Worm (Caenorhabditis elegans) whole organism, L2 larva: ENCODE results near the gene dgn-1.

Experiments
- C34F6.9 ChIP-seq: fragments of 150-350 bp; optimal IDR thresholded peaks from 2 replicates; lab custom pipeline; 2014; ENCODE audit warnings: missing biosample characterization, missing genetic modification characterization
- F13H6.1 ChIP-seq: sonication (generic microtip); optimal IDR thresholded peaks from 2 replicates; lab custom pipeline; 2016; ENCODE audit warnings: missing genetic modification characterization, missing compliant biosample characterization
- R02D3.7 ChIP-seq: fragments of 150-350 bp; optimal IDR thresholded peaks from 2 replicates; lab custom pipeline; 2014; ENCODE audit warnings: missing biosample characterization, missing genetic modification characterization
- Y55F3AM.14 ChIP-seq: fragments of 200-800 bp; sonication (Bioruptor generic); optimal IDR thresholded peaks from 2 replicates; lab custom pipeline; 2018; ENCODE audit warnings: mild to moderate bottlenecking, missing genetic modification characterization, missing compliant biosample characterization
- ZK546.5 ChIP-seq: sonication (generic microtip); optimal IDR thresholded peaks from 2 replicates; lab custom pipeline; 2017; ENCODE audit warnings: missing biosample characterization, missing genetic modification characterization
- alr-1 ChIP-seq: fragments of 150-350 bp; optimal IDR thresholded peaks from 2 replicates; lab custom pipeline; 2014; ENCODE audit warnings: missing biosample characterization, missing genetic modification characterization
- aly-2 ChIP-seq: fragments of 150-350 bp; optimal IDR thresholded peaks from 2 replicates; lab custom pipeline; 2014; ENCODE audit warnings: missing biosample characterization, missing genetic modification characterization
- ama-1 ChIP-seq: fragments of 150-350 bp; optimal IDR thresholded peaks from 2 replicates; lab custom pipeline; 2018; ENCODE audit warnings: inconsistent platforms
- ceh-16 ChIP-seq: fragments of 150-350 bp; optimal IDR thresholded peaks from 2 replicates; lab custom pipeline; 2014; ENCODE audit warnings: missing biosample characterization, missing genetic modification characterization
- crh-2 ChIP-seq: sonication (generic microtip); optimal IDR thresholded peaks from 2 replicates; lab custom pipeline; 2017; ENCODE audit warnings: missing biosample characterization, missing genetic modification characterization
- dmd-4 ChIP-seq: sonication (generic microtip); optimal IDR thresholded peaks from 2 replicates; lab custom pipeline; 2017; ENCODE audit warnings: missing biosample characterization, missing genetic modification characterization
- egl-27 ChIP-seq: sonication (generic microtip); optimal IDR thresholded peaks from 3 replicates; lab custom pipeline; 2017; ENCODE audit warnings: missing biosample characterization, missing genetic modification reagents, missing genetic modification characterization
- fos-1 ChIP-seq: fragments of 150-350 bp; optimal IDR thresholded peaks from 2 replicates; lab custom pipeline; 2014; ENCODE audit warnings: missing biosample characterization, missing genetic modification characterization
- lin-13 ChIP-seq: fragments of 150-350 bp; optimal IDR thresholded peaks from 2 replicates; lab custom pipeline; 2014; ENCODE audit warnings: missing biosample characterization, missing genetic modification reagents, missing genetic modification characterization
- lin-39 ChIP-seq: fragments of 150-350 bp; optimal IDR thresholded peaks from 2 replicates; lab custom pipeline; 2014; ENCODE audit warnings: missing biosample characterization, missing genetic modification reagents, missing genetic modification characterization
- lsy-2 ChIP-seq, 2 experiments: fragments of 150-350 bp in 1 of 2; sonication (generic microtip) in 1 of 2; optimal IDR thresholded peaks; 2 replicates each; lab custom pipeline; 2014 to 2017; ENCODE audit warnings: missing biosample characterization in 2 of 2, missing genetic modification characterization in 2 of 2
- mab-5 ChIP-seq: fragments of 150-350 bp; optimal IDR thresholded peaks from 2 replicates; lab custom pipeline; 2014; ENCODE audit warnings: missing biosample characterization, missing genetic modification characterization
- mbf-1 ChIP-seq: sonication (generic microtip); optimal IDR thresholded peaks from 2 replicates; lab custom pipeline; 2017; ENCODE audit warnings: missing biosample characterization, missing genetic modification characterization
- nhr-10 ChIP-seq: sonication (generic microtip); optimal IDR thresholded peaks from 2 replicates; lab custom pipeline; 2017; ENCODE audit warnings: missing biosample characterization, missing genetic modification characterization
- nhr-12 ChIP-seq: fragments of 150-350 bp; optimal IDR thresholded peaks from 2 replicates; lab custom pipeline; 2014; ENCODE audit warnings: missing biosample characterization, missing genetic modification characterization
- nhr-129 ChIP-seq: fragments of 150-350 bp; optimal IDR thresholded peaks from 2 replicates; lab custom pipeline; 2014; ENCODE audit warnings: missing biosample characterization, missing genetic modification characterization
- nhr-21 ChIP-seq: fragments of 150-350 bp; optimal IDR thresholded peaks from 2 replicates; lab custom pipeline; 2014; ENCODE audit warnings: missing biosample characterization, missing genetic modification characterization
- nhr-23 ChIP-seq: fragments of 150-350 bp; optimal IDR thresholded peaks from 2 replicates; lab custom pipeline; 2014; ENCODE audit warnings: missing biosample characterization, missing genetic modification reagents, missing genetic modification characterization
- nhr-237 ChIP-seq: fragments of 150-350 bp; optimal IDR thresholded peaks from 2 replicates; lab custom pipeline; 2014; ENCODE audit warnings: missing biosample characterization, missing genetic modification characterization
- nhr-25 ChIP-seq: fragments of 150-350 bp; sonication (generic microtip); optimal IDR thresholded peaks from 3 replicates; lab custom pipeline; 2014; ENCODE audit warnings: missing biosample characterization, missing genetic modification characterization
- nhr-77 ChIP-seq: fragments of 150-350 bp; optimal IDR thresholded peaks from 2 replicates; lab custom pipeline; 2014; ENCODE audit warnings: missing biosample characterization, missing genetic modification characterization
- skn-1 ChIP-seq: sonication (generic microtip); optimal IDR thresholded peaks from 2 replicates; lab custom pipeline; 2017; ENCODE audit warnings: missing biosample characterization, missing genetic modification characterization
- sma-3 ChIP-seq: sonication (generic microtip); optimal IDR thresholded peaks from 2 replicates; lab custom pipeline; 2016; ENCODE audit warnings: missing genetic modification reagents, missing genetic modification characterization, missing compliant biosample characterization
- sma-9 ChIP-seq, 2 experiments: fragments of 150-350 bp in 1 of 2; sonication (generic microtip) in 1 of 2; optimal IDR thresholded peaks; 2 replicates each; lab custom pipeline; 2014 to 2016; ENCODE audit warnings: missing genetic modification characterization in 2 of 2, mild to moderate bottlenecking in 1 of 2, missing biosample characterization in 1 of 2, missing compliant biosample characterization in 1 of 2, missing genetic modification reagents in 1 of 2, moderate library complexity in 1 of 2
- snpc-4 ChIP-seq: fragments of 150-350 bp; optimal IDR thresholded peaks from 2 replicates; lab custom pipeline; 2014; ENCODE audit warnings: missing biosample characterization, missing genetic modification characterization
- unc-62 ChIP-seq: fragments of 150-350 bp; optimal IDR thresholded peaks from 2 replicates; lab custom pipeline; 2014; ENCODE audit warnings: missing biosample characterization, missing genetic modification reagents, missing genetic modification characterization
- ztf-4 ChIP-seq: fragments of 150-350 bp; optimal IDR thresholded peaks from 2 replicates; lab custom pipeline; 2014; ENCODE audit warnings: missing biosample characterization, missing genetic modification characterization

The dgn-1 gene

DNA sequence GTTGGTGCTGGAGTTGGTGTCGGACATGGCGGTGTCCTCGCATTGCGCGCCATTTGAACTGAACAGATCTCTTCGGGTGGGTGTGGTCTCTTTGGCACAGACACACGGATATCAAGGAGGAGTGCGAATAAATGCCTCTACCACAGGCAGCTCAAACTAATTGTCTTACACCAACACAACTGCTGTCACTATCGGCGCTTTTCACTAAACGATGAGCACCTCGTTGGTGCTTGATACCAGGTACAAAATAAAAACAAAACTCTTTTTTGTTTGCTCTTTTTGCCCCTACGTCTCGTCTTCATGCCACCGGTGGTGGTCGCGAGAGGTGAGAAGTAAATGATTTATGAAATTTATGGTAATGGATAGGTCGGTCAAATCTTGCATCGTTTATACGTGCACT, 18.1 kb downstream of the dgn-1 start, which contains the start of gene F47B10.8:
TSS of gene F47B10.8 (minus strand) at position 101 of the 400 bp plus-strand sequence.
- TF ChIP-seq dmd-4 (tag; lab: Kevin White, UChicago), result no peak
- no peak for TF ChIP-seq snpc-4
- no peak for TF ChIP-seq nhr-77 (tag; lab: Kevin White, UChicago)
- TF ChIP-seq sma-9 (GFP tag; optimal IDR thresholded peaks at IDR 0.05; lab: Kevin White, UChicago), result peak; percentile 2
- TF ChIP-seq sma-9 (tag; optimal IDR thresholded peaks at IDR 0.05; lab: Kevin White, UChicago), result no peak
- no peak for TF ChIP-seq C34F6.9 (tag; lab: Kevin White, UChicago)

DNA sequence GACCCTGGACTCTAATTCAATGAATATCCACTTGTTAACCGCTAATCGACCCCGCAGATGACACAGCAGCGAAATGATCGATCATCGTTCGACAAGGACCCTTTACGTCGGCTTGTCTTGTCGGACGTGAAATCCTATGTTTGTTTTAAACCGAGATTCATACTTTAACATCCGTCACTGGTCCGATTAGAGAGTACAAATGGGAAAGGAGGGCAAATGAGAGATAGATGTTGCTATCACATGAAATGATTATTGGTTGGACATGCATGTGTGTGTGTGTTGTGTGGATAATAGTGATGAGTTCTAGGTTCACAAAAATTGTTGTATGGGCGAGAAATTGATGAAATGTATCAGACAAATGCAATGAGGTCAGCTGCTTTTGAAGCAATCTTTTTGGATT, 19.1 kb downstream of the dgn-1 start:
- TF ChIP-seq C34F6.9 (tag; lab: Kevin White, UChicago) (no peak), sma-9 (GFP tag; optimal IDR thresholded peaks at IDR 0.05; lab: Kevin White, UChicago) (peak; percentile 13), sma-9 (tag; optimal IDR thresholded peaks at IDR 0.05; lab: Kevin White, UChicago) (no peak), skn-1 (tag; lab: Kevin White, UChicago) (no peak), unc-62 (no peak), F13H6.1 (peak; percentile 34), nhr-25 (tag; lab: Kevin White, UChicago) (no peak), Y55F3AM.14 (no peak), nhr-129 (tag; lab: Kevin White, UChicago) (peak; percentile 68), lsy-2 (tag; optimal IDR thresholded peaks at IDR 0.05; lab: Kevin White, UChicago) (peak in 1 of 2 experiments; percentile 35), alr-1 (tag; lab: Kevin White, UChicago) (no peak), crh-2 (tag; lab: Kevin White, UChicago) (no peak), snpc-4 (no peak), nhr-21 (tag; lab: Kevin White, UChicago) (no peak), ceh-16 (tag; lab: Kevin White, UChicago) (no peak), R02D3.7 (tag; lab: Kevin White, UChicago) (no peak), nhr-12 (tag; lab: Kevin White, UChicago) (no peak), nhr-77 (tag; lab: Kevin White, UChicago) (no peak), nhr-23 (tag; lab: Kevin White, UChicago) (no peak), aly-2 (no peak)

DNA sequence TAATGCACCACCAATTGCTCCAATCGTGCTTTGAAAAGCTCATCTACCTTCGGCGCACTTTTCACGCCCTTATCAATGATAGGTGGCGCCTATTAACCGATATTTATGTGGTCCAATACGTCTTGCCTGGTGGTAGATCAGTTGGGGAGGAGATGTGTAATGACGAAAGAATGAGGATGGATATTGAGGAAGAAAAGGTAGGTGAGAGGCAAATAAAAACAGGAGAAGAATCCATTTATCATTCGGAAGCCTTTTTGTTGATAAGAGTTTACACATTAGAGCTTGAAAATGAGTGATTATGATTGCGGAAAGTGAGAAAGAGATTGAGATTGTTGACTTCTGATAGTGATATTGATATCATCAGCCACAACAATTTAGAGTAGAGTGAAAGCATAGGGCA, 21.4 kb downstream of the dgn-1 start:
- peak; percentile 19 for TF ChIP-seq mab-5 (tag; lab: Kevin White, UChicago)
- TF ChIP-seq nhr-10 (tag; lab: Kevin White, UChicago), result no peak

DNA sequence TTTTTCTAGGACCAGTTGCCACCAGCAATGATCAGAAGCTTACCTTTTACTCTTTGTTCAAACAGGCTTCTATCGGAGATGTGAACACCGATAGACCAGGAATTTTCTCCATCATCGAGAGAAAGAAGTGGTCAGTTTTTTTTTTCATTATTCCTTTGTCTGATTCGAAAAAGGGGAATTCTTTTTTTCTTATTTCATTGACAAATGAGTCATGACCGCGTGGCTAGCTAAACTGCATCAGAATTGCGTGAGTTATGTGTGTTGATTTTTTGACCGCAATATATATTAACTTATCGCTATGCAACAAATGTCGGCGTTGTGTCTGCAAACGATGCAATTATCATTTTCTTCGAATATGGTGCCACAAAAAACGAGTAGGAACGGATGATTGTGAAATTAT, 25.4 kb downstream of the dgn-1 start:
- no peak for TF ChIP-seq lin-39
- TF ChIP-seq sma-9 (GFP tag; optimal IDR thresholded peaks at IDR 0.05; lab: Kevin White, UChicago), result peak; percentile 35
- TF ChIP-seq sma-9 (tag; optimal IDR thresholded peaks at IDR 0.05; lab: Kevin White, UChicago), result no peak
- TF ChIP-seq fos-1, result peak; percentile 66
- no peak for TF ChIP-seq C34F6.9 (tag; lab: Kevin White, UChicago)
- TF ChIP-seq aly-2, result no peak
- TF ChIP-seq lsy-2 (tag; optimal IDR thresholded peaks at IDR 0.05; lab: Kevin White, UChicago), result no peak
- TF ChIP-seq egl-27 (tag; lab: Kevin White, UChicago), result no peak
- no peak for TF ChIP-seq ztf-4
- no peak for TF ChIP-seq lin-13 (GFP tag; lab: Kevin White, UChicago)
- no peak for TF ChIP-seq alr-1 (tag; lab: Kevin White, UChicago)
- no peak for TF ChIP-seq ceh-16 (tag; lab: Kevin White, UChicago)
- no peak for TF ChIP-seq sma-3 (GFP tag; lab: Kevin White, UChicago)
- no peak for TF ChIP-seq mbf-1 (tag; lab: Kevin White, UChicago)
- no peak for TF ChIP-seq nhr-12 (tag; lab: Kevin White, UChicago)
- no peak for TF ChIP-seq dmd-4 (tag; lab: Kevin White, UChicago)
- no peak for TF ChIP-seq nhr-237 (tag; lab: Kevin White, UChicago)
- TF ChIP-seq ZK546.5, result no peak
- TF ChIP-seq, all 48 proteins: peak for 2

DNA sequence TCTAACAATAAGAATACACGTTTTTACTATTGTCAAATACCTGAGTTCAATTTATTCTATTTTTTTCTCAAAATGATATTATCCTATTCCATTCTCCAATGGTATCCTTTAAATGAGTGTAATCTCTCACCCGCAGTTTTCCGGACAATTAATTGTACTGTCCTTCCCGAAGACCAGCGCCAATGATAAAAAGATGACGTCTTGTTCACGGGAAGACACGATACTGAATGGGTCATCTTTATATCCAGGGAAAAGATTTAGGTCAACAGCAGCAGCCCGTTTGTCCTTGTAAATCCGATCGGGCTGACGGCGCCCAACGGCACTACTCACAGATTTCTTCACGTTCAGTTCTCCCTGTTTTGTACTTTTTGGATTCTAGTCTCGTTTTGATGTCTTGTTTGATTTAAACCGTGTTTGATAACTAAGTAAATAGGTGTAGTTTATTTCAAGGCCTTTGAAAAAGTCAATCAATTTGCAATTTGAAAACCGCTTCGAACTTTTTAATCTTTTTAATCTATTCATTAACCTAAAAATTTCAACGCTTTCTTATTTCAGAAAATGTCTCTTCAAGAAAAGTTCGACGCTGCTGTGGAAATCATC, 26.0 kb downstream of the dgn-1 start, which contains the start of gene acbp-3:
TSS of gene acbp-3 (plus strand) at position 550 of the 600 bp plus-strand sequence.
- peak; percentile 25 for TF ChIP-seq fos-1
- TF ChIP-seq aly-2, result no peak
- no peak for TF ChIP-seq egl-27 (tag; lab: Kevin White, UChicago)
- no peak for TF ChIP-seq alr-1 (tag; lab: Kevin White, UChicago)
- TF ChIP-seq ama-1 (lab: Kevin White, UChicago), result no peak
- peak; percentile 32 for TF ChIP-seq nhr-21 (tag; lab: Kevin White, UChicago)
- TF ChIP-seq, all 48 proteins: peak for 2
